Worm (Caenorhabditis elegans): Measurements from ENCODE around the gene wht-8.
"Not testable (repeated sequence)": the region's sequence is repeated elsewhere in the genome, so short reads cannot be mapped to it uniquely, and the experiment has no call there.

The wht-8 gene

DNA sequence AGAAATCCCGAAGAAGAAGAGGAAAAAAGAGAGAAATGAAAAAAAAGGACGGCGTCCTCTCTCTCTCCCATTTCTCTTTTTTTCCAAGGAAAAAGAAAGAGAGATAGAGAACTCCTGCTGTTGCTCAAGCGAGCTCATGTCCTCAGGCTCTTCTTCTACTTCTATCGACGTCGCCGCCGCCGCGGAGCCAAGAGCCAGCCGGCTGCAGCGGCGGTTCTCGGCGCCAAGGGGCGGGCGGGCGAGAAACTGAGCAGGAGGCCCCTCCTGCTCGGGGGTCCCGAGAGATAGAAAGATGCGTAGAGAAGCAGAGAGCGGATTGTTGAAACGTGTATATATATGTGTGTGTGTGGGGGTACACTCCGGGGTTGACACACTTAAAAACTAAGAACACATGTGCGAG lies 15.6 kb upstream of the wht-8 start (continued):
- TF ChIP-seq cebp-2 (GFP tag; IDR thresholded peaks at IDR 0.05) (no peak), zfh-2 (GFP tag; conservative IDR thresholded peaks at IDR 0.05) (peak; percentile 97), rcor-1 (GFP tag; IDR thresholded peaks at IDR 0.05) (no peak), pbrm-1 (GFP tag; IDR thresholded peaks at IDR 0.05) (peak; percentile 27; the same call in 1 of the 2 replicates)

DNA sequence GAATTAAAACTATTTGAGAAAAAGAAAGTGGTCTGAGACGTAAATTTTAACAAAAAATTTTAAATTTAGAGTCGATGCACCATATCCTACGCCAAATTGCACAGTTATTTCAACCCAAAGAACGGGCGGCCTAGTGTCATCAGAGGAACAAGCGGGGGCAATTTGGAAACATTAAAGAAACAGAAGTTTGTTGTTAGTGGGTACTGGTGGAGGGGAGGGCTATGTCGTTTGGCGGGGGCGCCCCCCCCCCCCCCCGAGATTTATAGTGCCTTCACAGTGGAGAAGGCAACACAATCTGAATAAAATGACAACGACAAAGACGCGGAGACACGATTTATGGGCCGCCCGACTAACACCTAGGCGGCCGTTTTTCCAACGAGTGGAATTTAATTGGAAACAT lies 11.7 kb upstream of the wht-8 start:
- TF ChIP-seq pha-4 (tag; optimal IDR thresholded peaks at IDR 0.05) (no peak), zfh-2 (GFP tag; conservative IDR thresholded peaks at IDR 0.05) (0 out of 2 replicates have a peak, but pooled peaks have one; percentile 23)

DNA sequence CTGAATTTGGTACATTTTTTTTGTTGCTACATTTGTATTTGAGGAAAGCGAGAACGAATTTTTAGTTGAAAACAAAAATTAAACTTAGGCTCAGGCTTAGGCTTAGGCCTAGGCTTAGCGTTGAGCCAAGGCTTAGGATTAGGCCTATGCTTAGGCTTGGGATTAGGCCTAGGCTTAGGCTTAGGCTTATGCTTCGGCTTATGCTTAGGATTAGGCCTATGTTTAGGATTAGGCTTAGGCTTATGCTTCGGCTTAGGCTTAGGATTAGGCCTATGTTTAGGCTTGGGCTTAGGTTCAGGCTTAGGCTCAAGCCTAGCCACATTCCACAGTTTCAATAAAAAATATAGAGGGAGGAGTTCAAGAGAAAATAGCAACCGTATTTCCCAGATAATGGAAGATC lies 10.8 kb upstream of the wht-8 start:
- no peak for TF ChIP-seq ets-4 (GFP tag; optimal IDR thresholded peaks at IDR 0.05)

DNA sequence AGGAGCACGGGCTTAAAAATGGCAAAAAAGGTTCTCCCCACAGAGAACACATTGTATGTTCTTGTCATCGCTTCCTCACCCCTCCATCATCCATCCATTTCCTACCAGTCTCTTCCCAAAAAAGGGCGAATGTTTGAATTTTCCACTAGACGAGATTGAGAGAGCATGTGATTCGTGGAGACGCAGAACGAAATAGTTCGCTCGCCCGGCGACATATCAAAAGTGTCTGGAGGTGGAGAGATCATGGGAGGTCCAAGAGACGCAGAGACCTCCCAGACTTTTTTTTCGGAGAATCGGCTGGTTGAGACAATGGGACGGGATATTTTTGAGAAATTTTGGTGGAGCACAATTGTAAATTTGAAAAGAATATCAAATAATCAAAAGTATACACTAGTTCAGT lies 10.2 kb upstream of the wht-8 start:
- TF ChIP-seq akir-1 (GFP tag; optimal IDR thresholded peaks at IDR 0.05) (no peak), hmg-1.2 (GFP tag; IDR thresholded peaks at IDR 0.05) (peak; percentile 60)

DNA sequence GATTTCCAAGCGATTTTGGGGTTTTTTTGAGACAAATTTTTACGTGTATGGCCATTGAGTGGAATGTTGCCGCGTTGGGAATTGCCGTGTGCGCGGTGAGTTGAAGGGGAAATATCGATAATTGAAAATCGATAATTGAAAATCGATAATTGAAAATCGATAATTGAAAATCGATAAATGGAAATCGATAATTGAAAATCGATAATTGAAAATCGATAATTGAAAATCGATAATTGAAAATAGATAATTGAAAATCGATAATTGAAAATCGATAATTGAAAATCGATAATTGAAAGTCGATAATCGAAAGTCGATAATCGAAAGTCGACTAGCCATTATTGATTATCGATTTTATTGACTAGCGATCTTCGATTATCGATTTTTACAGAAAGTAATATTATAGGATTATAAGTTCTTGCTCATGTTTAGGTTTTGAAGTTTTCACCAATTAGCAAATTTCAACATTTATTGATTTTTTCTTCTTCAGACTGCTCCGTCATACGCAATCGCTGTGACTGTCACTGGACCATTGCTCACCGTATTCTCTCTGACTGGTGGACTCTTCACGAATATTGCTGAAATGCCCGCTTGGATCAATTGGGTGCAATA lies 3.1 kb downstream of the wht-8 start:
- TF ChIP-seq pha-4 (tag; optimal IDR thresholded peaks at IDR 0.05): no peak
- no peak for TF ChIP-seq F57A8.1 (GFP tag; optimal IDR thresholded peaks at IDR 0.05)
- TF ChIP-seq bed-2 (GFP tag; IDR thresholded peaks at IDR 0.05): no peak
- TF ChIP-seq C06A6.2 (GFP tag; conservative IDR thresholded peaks at IDR 0.05): no peak
- TF ChIP-seq ceh-79 (tag; optimal IDR thresholded peaks at IDR 0.05): no peak
- TF ChIP-seq ztf-26 (tag; optimal IDR thresholded peaks at IDR 0.05): no peak
- TF ChIP-seq Y53F4B.3 (GFP tag; IDR thresholded peaks at IDR 0.05): no peak
- no peak for TF ChIP-seq hmg-20 (GFP tag; IDR thresholded peaks at IDR 0.05)
- TF ChIP-seq ztf-3 (GFP tag; optimal IDR thresholded peaks at IDR 0.05): no peak
- TF ChIP-seq cebp-1 (GFP tag; IDR thresholded peaks at IDR 0.05): no peak
- no peak for TF ChIP-seq cebp-1 (tag; optimal IDR thresholded peaks at IDR 0.05)
- no peak for TF ChIP-seq athp-1 (tag; optimal IDR thresholded peaks at IDR 0.05)
- TF ChIP-seq chd-7 (tag; optimal IDR thresholded peaks at IDR 0.05): no peak
- no peak for TF ChIP-seq tbx-9 (tag; optimal IDR thresholded peaks at IDR 0.05; ENCODE audit: borderline replicate concordance)

ce11 chrIII:11224006-11224405 lies 5.4 kb downstream of the wht-8 start, which contains the start of gene Y47D3A.13:
Gene Y47D3A.13 (minus strand): TSS chrIII:11224106.
- not testable (repeated sequence) for TF ChIP-seq attf-6 (GFP tag; IDR thresholded peaks at IDR 0.05); attf-3 (GFP tag; conservative IDR thresholded peaks at IDR 0.05); dox-1 (GFP tag; IDR thresholded peaks at IDR 0.05)

DNA sequence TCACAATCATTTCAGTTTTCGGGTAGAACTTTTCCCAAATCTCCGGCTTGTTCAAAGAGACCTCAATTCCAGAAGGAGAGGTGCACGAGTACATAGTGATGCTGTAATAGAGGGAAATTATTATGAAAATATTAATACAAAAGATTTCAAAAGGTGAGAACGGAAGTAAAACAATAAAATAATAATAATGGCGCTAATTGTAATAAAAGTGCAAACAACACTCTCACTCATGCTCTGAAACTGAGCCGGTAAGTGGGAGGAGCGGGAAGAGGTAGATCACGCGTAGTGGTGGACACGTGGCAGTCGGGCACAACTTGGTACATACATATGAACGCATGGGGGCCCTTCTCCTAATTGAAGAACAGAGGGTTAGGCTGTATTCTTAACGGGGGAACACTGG lies 8.4 kb downstream of the wht-8 start, which contains the start of gene tbx-37:
TSS of gene tbx-37 (minus strand) at position 101 of the 400 bp plus-strand sequence.
- no peak for TF ChIP-seq mcd-1 (GFP tag; IDR thresholded peaks at IDR 0.05)

ce11 chrIII:11230581-11230980 lies 12.0 kb downstream of the wht-8 start:
- TF ChIP-seq ceh-58 (GFP tag; IDR thresholded peaks at IDR 0.05) (no peak), lin-35 (GFP tag; optimal IDR thresholded peaks at IDR 0.05) (no peak), hmg-20 (GFP tag; IDR thresholded peaks at IDR 0.05) (no peak), nhr-80 (tag; optimal IDR thresholded peaks at IDR 0.05) (no peak), Y95B8A.8 (GFP tag; IDR thresholded peaks at IDR 0.05) (no peak)

All from whole organism, young adult.